Worm (Caenorhabditis elegans): ENCODE data around the gene C30G12.1.
A peak's percentile ranks its signal among the peaks of the same experiment; 100 is the strongest.

The C30G12.1 gene

ce11 chrII:7341572-7342303 is 42.6 kb downstream of the C30G12.1 start:
- TF ChIP-seq blmp-1 (tag; optimal IDR thresholded peaks at IDR 0.05) (peak; percentile 60), irx-1 (tag; optimal IDR thresholded peaks at IDR 0.05) (no peak), unc-62 (GFP tag; optimal IDR thresholded peaks at IDR 0.05) (no peak), nhr-71 (tag; optimal IDR thresholded peaks at IDR 0.05) (peak; percentile 19), fkh-10 (GFP tag; optimal IDR thresholded peaks at IDR 0.05) (no peak), nhr-20 (tag; optimal IDR thresholded peaks at IDR 0.05) (peak; percentile 41), nhr-85 (tag) (peak; percentile 90), unc-86 (tag; optimal IDR thresholded peaks at IDR 0.05) (no peak), elt-2 (tag; optimal IDR thresholded peaks at IDR 0.05) (no peak), elt-3 (tag; optimal IDR thresholded peaks at IDR 0.05) (peak in 1 of 6 experiments; percentile 55), nhr-47 (tag; optimal IDR thresholded peaks at IDR 0.05) (peak; percentile 19), lin-39 (tag; optimal IDR thresholded peaks at IDR 0.05) (no peak), pag-3 (tag; optimal IDR thresholded peaks at IDR 0.05; ENCODE audit: borderline replicate concordance, insufficient read depth) (no peak), mdl-1 (tag; optimal IDR thresholded peaks at IDR 0.05) (peak in 1 of 2 experiments; percentile 16), ceh-8 (GFP tag; optimal IDR thresholded peaks at IDR 0.05) (no peak), nhr-19 (GFP tag; conservative IDR thresholded peaks at IDR 0.05) (peak; percentile 19; the same call in 1 of the 2 replicates), skn-1 (tag; optimal IDR thresholded peaks at IDR 0.05) (no peak), ceh-63 (GFP tag; optimal IDR thresholded peaks at IDR 0.05) (no peak), F16B12.6 (tag; optimal IDR thresholded peaks at IDR 0.05) (no peak), ets-5 (GFP tag; IDR thresholded peaks at IDR 0.05) (no peak), fkh-8 (tag; optimal IDR thresholded peaks at IDR 0.05) (peak; percentile 57), efl-1 (optimal IDR thresholded peaks at IDR 0.05) (no peak), efl-1 (GFP tag; optimal IDR thresholded peaks at IDR 0.05 in 1 of 2) (peak in 1 of 2 experiments; percentile 87), nhr-11 (tag; optimal IDR thresholded peaks at IDR 0.05) (no peak), dsc-1 (tag; optimal IDR thresholded peaks at IDR 0.05) (peak; percentile 24)

ce11 chrII:7342884-7343283 is 43.7 kb downstream of the C30G12.1 start:
- TF ChIP-seq lin-14 (GFP tag; optimal IDR thresholded peaks at IDR 0.05) = peak; percentile 50
- peak; percentile 65 for TF ChIP-seq tbx-2 (tag; optimal IDR thresholded peaks at IDR 0.05)
- TF ChIP-seq dpl-1 (GFP tag; optimal IDR thresholded peaks at IDR 0.05) = peak in 1 of 3 experiments; percentile 13
- no peak for TF ChIP-seq nhr-76 (tag; optimal IDR thresholded peaks at IDR 0.05)
- peak in 1 of 2 experiments; percentile 85 for TF ChIP-seq mdl-1 (tag; optimal IDR thresholded peaks at IDR 0.05)
- no peak for TF ChIP-seq nhr-28 (tag; optimal IDR thresholded peaks at IDR 0.05)
- peak in 1 of 2 experiments; percentile 18 for TF ChIP-seq lsy-2 (tag; optimal IDR thresholded peaks at IDR 0.05)
- TF ChIP-seq nhr-19 (GFP tag; conservative IDR thresholded peaks at IDR 0.05) = peak; percentile 92
- peak; percentile 81 for TF ChIP-seq nhr-20 (tag; optimal IDR thresholded peaks at IDR 0.05)
- 0 out of 2 replicates have a peak, but pooled peaks have one; percentile 17 for TF ChIP-seq grh-1 (GFP tag; IDR thresholded peaks at IDR 0.05)
- peak; percentile 62 for TF ChIP-seq snu-23 (GFP tag; optimal IDR thresholded peaks at IDR 0.05)
- no peak for TF ChIP-seq unc-62 (GFP tag; optimal IDR thresholded peaks at IDR 0.05)
- TF ChIP-seq nhr-71 (tag; optimal IDR thresholded peaks at IDR 0.05) = peak; percentile 71
- TF ChIP-seq lin-13 (GFP tag; optimal IDR thresholded peaks at IDR 0.05) = peak; percentile 39
- peak in 1 of 2 experiments; percentile 63 for TF ChIP-seq lin-35 (GFP tag; optimal IDR thresholded peaks at IDR 0.05)
- TF ChIP-seq elt-3 (tag; optimal IDR thresholded peaks at IDR 0.05) = peak; percentile 63 to 86 (median 76)
- no peak for TF ChIP-seq dsc-1 (tag; optimal IDR thresholded peaks at IDR 0.05)
- peak; percentile 65 for TF ChIP-seq nhr-90 (tag; optimal IDR thresholded peaks at IDR 0.05; ENCODE audit: poor library complexity)
- no peak for TF ChIP-seq ceh-8 (GFP tag; optimal IDR thresholded peaks at IDR 0.05)
- no peak for TF ChIP-seq sox-4 (tag; optimal IDR thresholded peaks at IDR 0.05)
- peak; percentile 72 for TF ChIP-seq unc-130 (tag; optimal IDR thresholded peaks at IDR 0.05)
- peak; percentile 86 for TF ChIP-seq blmp-1 (tag; optimal IDR thresholded peaks at IDR 0.05)
- no peak for TF ChIP-seq ceh-88 (GFP tag; IDR thresholded peaks at IDR 0.05)
- TF ChIP-seq mep-1 (tag; optimal IDR thresholded peaks at IDR 0.05) = no peak
- no peak for TF ChIP-seq isw-1 (GFP tag; IDR thresholded peaks at IDR 0.05)
- TF ChIP-seq nhr-85 (tag) = peak; percentile 94
